Fruit fly (Drosophila melanogaster) whole organism, embryonic: ENCODE results near the gene Argk1.
A peak's percentile ranks its signal among the peaks of the same experiment; 100 is the strongest.

Experiments used
- Ada2b ChIP-seq: fragments of 200-800 bp; sonication (Bioruptor generic); IDR thresholded peaks from 2 replicates; pipeline ENCODE4 v1.3.6; 2022; ENCODE audit warnings: missing biosample characterization, missing genetic modification characterization
- B-H2 ChIP-seq: fragments of 200-800 bp; sonication (Bioruptor generic); optimal IDR thresholded peaks from 2 replicates; lab custom pipeline; 2018; ENCODE audit warnings: missing biosample characterization, mild to moderate bottlenecking, missing genetic modification characterization
- CG10147 ChIP-seq: fragments of 200-800 bp; sonication (Bioruptor generic); optimal IDR thresholded peaks from 2 replicates; lab custom pipeline; 2019; ENCODE audit warnings: missing biosample characterization, mild to moderate bottlenecking, missing genetic modification characterization, moderate library complexity
- CG10267 ChIP-seq: fragments of 200-800 bp; sonication (Bioruptor generic); optimal IDR thresholded peaks from 2 replicates; lab custom pipeline; 2018; ENCODE audit warnings: missing biosample characterization, mild to moderate bottlenecking, missing genetic modification characterization, moderate library complexity
- CG10366 ChIP-seq: fragments of 200-800 bp; sonication (Bioruptor generic); IDR thresholded peaks from 2 replicates; pipeline ENCODE4 v1.3.6; 2022; ENCODE audit warnings: missing biosample characterization, missing genetic modification characterization
- CG14710 ChIP-seq: fragments of 200-800 bp; sonication (Bioruptor generic); optimal IDR thresholded peaks from 3 replicates; lab custom pipeline; 2019; ENCODE audit warnings: missing biosample characterization, mild to moderate bottlenecking, missing genetic modification characterization, moderate library complexity
- CG14965 ChIP-seq: fragments of 200-800 bp; sonication (Bioruptor generic); optimal IDR thresholded peaks from 2 replicates; lab custom pipeline; 2016; ENCODE audit warnings: missing biosample characterization, missing genetic modification characterization, borderline replicate concordance
- CG15073 ChIP-seq: fragments of 200-800 bp; sonication (Bioruptor generic); optimal IDR thresholded peaks from 2 replicates; lab custom pipeline; 2016; ENCODE audit warnings: missing biosample characterization, missing genetic modification characterization
- CG17802 ChIP-seq: fragments of 200-800 bp; sonication (Bioruptor generic); optimal IDR thresholded peaks from 2 replicates; lab custom pipeline; 2018; ENCODE audit warnings: missing biosample characterization, mild to moderate bottlenecking, missing genetic modification characterization, moderate library complexity
- CG18011 ChIP-seq: fragments of 200-800 bp; sonication (Bioruptor generic); optimal IDR thresholded peaks from 2 replicates; lab custom pipeline; 2017; ENCODE audit warnings: missing biosample characterization, missing genetic modification characterization, mild to moderate bottlenecking, moderate library complexity, missing genotype
- CG31365 ChIP-seq: fragments of 200-800 bp; sonication (Bioruptor generic); optimal IDR thresholded peaks from 2 replicates; lab custom pipeline; 2018; ENCODE audit warnings: missing biosample characterization, mild to moderate bottlenecking, missing genetic modification characterization
- CG32767 ChIP-seq: fragments of 200-800 bp; sonication (Bioruptor generic); IDR thresholded peaks from 2 replicates; pipeline ENCODE4 v1.3.6; 2022; ENCODE audit warnings: missing biosample characterization, missing genetic modification characterization
- CG8089 ChIP-seq: fragments of 200-800 bp; sonication (Bioruptor generic); optimal IDR thresholded peaks from 3 replicates; lab custom pipeline; 2016; ENCODE audit warnings: missing biosample characterization, missing genetic modification characterization
- CG9876 ChIP-seq: fragments of 200-800 bp; sonication (Bioruptor generic); optimal IDR thresholded peaks from 2 replicates; lab custom pipeline; 2016; ENCODE audit warnings: missing biosample characterization, missing genetic modification characterization
- Dad ChIP-seq: fragments of 200-800 bp; sonication (Bioruptor generic); optimal IDR thresholded peaks from 3 replicates; lab custom pipeline; 2016; ENCODE audit warnings: missing biosample characterization, missing genetic modification characterization
- E2f1 ChIP-seq: fragments of 200-800 bp; sonication (Bioruptor generic); IDR thresholded peaks from 2 replicates; pipeline ENCODE4 v1.3.6; 2022; ENCODE audit warnings: missing biosample characterization, missing genetic modification characterization
- Gsc ChIP-seq: fragments of 200-800 bp; sonication (Bioruptor generic); IDR thresholded peaks from 2 replicates; pipeline ENCODE4 v1.3.6; 2022; ENCODE audit warnings: missing biosample characterization, missing genetic modification characterization
- HLH3B ChIP-seq: fragments of 200-800 bp; sonication (Bioruptor generic); IDR thresholded peaks from 2 replicates; pipeline ENCODE4 v1.3.6; 2022; ENCODE audit warnings: missing biosample characterization, missing genetic modification characterization
- Hand ChIP-seq: fragments of 200-800 bp; sonication (Bioruptor generic); optimal IDR thresholded peaks from 2 replicates; lab custom pipeline; 2017; ENCODE audit warnings: mild to moderate bottlenecking, missing biosample characterization, missing genetic modification reagents, missing genetic modification characterization
- Hr39 ChIP-seq: fragments of >200 bp; optimal IDR thresholded peaks from 2 replicates; lab custom pipeline; 2017
- Hr78 ChIP-seq, 2 experiments: fragments of 200-800 bp in 1 of 2; fragments of >200 bp in 1 of 2; sonication (Bioruptor generic) in 1 of 2; optimal IDR thresholded peaks; 2 replicates each; lab custom pipeline; 2017 to 2019; ENCODE audit warnings: missing biosample characterization in 2 of 2, missing genetic modification characterization in 2 of 2, mild to moderate bottlenecking in 1 of 2, moderate library complexity in 1 of 2
- Max ChIP-seq: fragments of 200-800 bp; sonication (Bioruptor generic); optimal IDR thresholded peaks from 2 replicates; lab custom pipeline; 2016; ENCODE audit warnings: missing biosample characterization, mild to moderate bottlenecking, missing genetic modification characterization
- Nf-YA ChIP-seq: fragments of 200-800 bp; sonication (Bioruptor generic); IDR thresholded peaks from 2 replicates; pipeline ENCODE4 v1.3.6; 2022; ENCODE audit warnings: missing biosample characterization, missing genetic modification characterization
- Oli ChIP-seq: fragments of 200-800 bp; sonication (Bioruptor generic); optimal IDR thresholded peaks from 2 replicates; lab custom pipeline; 2018; ENCODE audit warnings: missing biosample characterization, mild to moderate bottlenecking, missing genetic modification characterization, moderate library complexity
- Opbp ChIP-seq: fragments of 200-800 bp; sonication (Bioruptor generic); IDR thresholded peaks from 3 replicates; pipeline ENCODE4 v1.3.6; 2022; ENCODE audit warnings: missing biosample characterization, missing genetic modification characterization; ENCODE audit not compliant: partially characterized antibody
- Poxn ChIP-seq: fragments of 200-800 bp; sonication (Bioruptor generic); IDR thresholded peaks from 2 replicates; pipeline ENCODE4 v1.3.6; 2022; ENCODE audit warnings: missing biosample characterization, missing genetic modification characterization
- Side ChIP-seq: fragments of 200-800 bp; sonication (Bioruptor generic); optimal IDR thresholded peaks from 2 replicates; lab custom pipeline; 2016; ENCODE audit warnings: missing biosample characterization, missing genetic modification characterization
- Spps ChIP-seq: fragments of 200-800 bp; sonication (Bioruptor generic); optimal IDR thresholded peaks from 2 replicates; lab custom pipeline; 2018; ENCODE audit warnings: missing biosample characterization, mild to moderate bottlenecking, missing genetic modification characterization
- Sry-β ChIP-seq: fragments of 200-800 bp; sonication (Bioruptor generic); optimal IDR thresholded peaks from 2 replicates; lab custom pipeline; 2018; ENCODE audit warnings: missing biosample characterization, mild to moderate bottlenecking, missing genetic modification characterization, moderate library complexity
- Ssrp ChIP-seq: fragments of 200-800 bp; sonication (Bioruptor generic); optimal IDR thresholded peaks from 2 replicates; lab custom pipeline; 2018; ENCODE audit warnings: missing biosample characterization, mild to moderate bottlenecking, missing genetic modification characterization, moderate library complexity
- Usf ChIP-seq: fragments of 200-800 bp; sonication (Bioruptor generic); optimal IDR thresholded peaks from 2 replicates; lab custom pipeline; 2017; ENCODE audit warnings: missing genotype, missing biosample characterization, missing genetic modification characterization
- ab ChIP-seq: fragments of 200-800 bp; sonication (Bioruptor generic); optimal IDR thresholded peaks from 2 replicates; lab custom pipeline; 2016; ENCODE audit warnings: missing biosample characterization, missing genetic modification characterization
- az2 ChIP-seq: fragments of 200-800 bp; sonication (Bioruptor generic); optimal IDR thresholded peaks from 3 replicates; lab custom pipeline; 2016; ENCODE audit warnings: missing biosample characterization, missing genetic modification characterization
- bowl ChIP-seq: fragments of 200-800 bp; sonication (Bioruptor generic); IDR thresholded peaks from 2 replicates; pipeline ENCODE4 v1.3.6; 2022; ENCODE audit warnings: missing biosample characterization, missing genetic modification characterization
- chif ChIP-seq, 2 experiments: fragments of 200-800 bp; sonication (Bioruptor generic); optimal IDR thresholded peaks; 3 replicates each; lab custom pipeline; 2016; ENCODE audit warnings: missing biosample characterization in 2 of 2, missing genetic modification characterization in 2 of 2
- chm ChIP-seq: fragments of 200-800 bp; sonication (Bioruptor generic); IDR thresholded peaks from 2 replicates; pipeline ENCODE4 v1.3.6; 2022; ENCODE audit warnings: missing biosample characterization, missing genetic modification characterization
- corto ChIP-seq: fragments of 200-800 bp; sonication (Bioruptor generic); optimal IDR thresholded peaks from 2 replicates; lab custom pipeline; 2016; ENCODE audit warnings: missing biosample characterization, mild to moderate bottlenecking, missing genetic modification characterization, moderate library complexity
- ems ChIP-seq: fragments of 200-800 bp; sonication (Bioruptor generic); optimal IDR thresholded peaks from 3 replicates; lab custom pipeline; 2016; ENCODE audit warnings: missing biosample characterization, missing genetic modification characterization
- hbn ChIP-seq: fragments of 200-800 bp; sonication (Bioruptor generic); IDR thresholded peaks from 2 replicates; pipeline ENCODE4 v1.3.6; 2022; ENCODE audit warnings: missing biosample characterization, missing genetic modification characterization; ENCODE audit not compliant: partially characterized antibody
- hth ChIP-seq: fragments of >200 bp; optimal IDR thresholded peaks from 2 replicates; lab custom pipeline; 2017; ENCODE audit warnings: inconsistent platforms
- inv ChIP-seq: fragments of 200-800 bp; sonication (Bioruptor generic); IDR thresholded peaks from 2 replicates; pipeline ENCODE4 v1.3.6; 2022; ENCODE audit warnings: missing biosample characterization, missing genetic modification characterization; ENCODE audit not compliant: partially characterized antibody
- jing ChIP-seq: fragments of 200-800 bp; sonication (Bioruptor generic); optimal IDR thresholded peaks from 2 replicates; lab custom pipeline; 2018; ENCODE audit warnings: missing biosample characterization, mild to moderate bottlenecking, missing genetic modification characterization
- pho ChIP-seq: fragments of 200-800 bp; sonication (Bioruptor generic); optimal IDR thresholded peaks from 2 replicates; lab custom pipeline; 2016; ENCODE audit warnings: missing biosample characterization, missing genetic modification characterization
- ro ChIP-seq: fragments of 200-800 bp; sonication (Bioruptor generic); IDR thresholded peaks from 2 replicates; pipeline ENCODE4 v1.3.6; 2022; ENCODE audit warnings: missing biosample characterization, missing genetic modification characterization
- sisA ChIP-seq: fragments of 200-800 bp; sonication (Bioruptor generic); IDR thresholded peaks from 2 replicates; pipeline ENCODE4 v1.3.6; 2022; ENCODE audit warnings: missing biosample characterization, missing genetic modification characterization
- sna ChIP-seq: fragments of 200-800 bp; sonication (Bioruptor generic); IDR thresholded peaks from 2 replicates; pipeline ENCODE4 v1.3.6; 2022; ENCODE audit warnings: missing biosample characterization, missing genetic modification characterization; ENCODE audit not compliant: partially characterized antibody
- stwl ChIP-seq: fragments of 200-800 bp; sonication (Bioruptor generic); optimal IDR thresholded peaks from 3 replicates; lab custom pipeline; 2018; ENCODE audit warnings: missing biosample characterization, mild to moderate bottlenecking, missing genetic modification characterization, moderate library complexity
- tgo ChIP-seq: fragments of 200-800 bp; sonication (Bioruptor generic); IDR thresholded peaks from 3 replicates; pipeline ENCODE4 v1.3.6; 2022; ENCODE audit warnings: missing biosample characterization, missing genetic modification characterization
- toy ChIP-seq: fragments of 200-800 bp; sonication (Bioruptor generic); IDR thresholded peaks from 2 replicates; pipeline ENCODE4 v1.3.6; 2022; ENCODE audit warnings: missing biosample characterization, missing genetic modification characterization
- ttk ChIP-seq: fragments of 200-800 bp; sonication (Bioruptor generic); IDR thresholded peaks from 2 replicates; pipeline ENCODE4 v2.1.2; 2022; ENCODE audit warnings: missing biosample characterization, missing genetic modification characterization
- vnd ChIP-seq: fragments of 200-800 bp; sonication (Bioruptor generic); IDR thresholded peaks from 3 replicates; pipeline ENCODE4 v1.3.6; 2022; ENCODE audit warnings: missing biosample characterization, missing genetic modification characterization; ENCODE audit not compliant: partially characterized antibody

Gene Argk1

dm6 chr3L:9025680-9026079, 40.1 kb downstream of the Argk1 start:
- TF ChIP-seq Nf-YA (GFP tag; lab: Robert Waterston, UW), result peak; percentile 83
- TF ChIP-seq az2 (GFP tag; lab: Kevin White, UChicago), result peak; percentile 79
- TF ChIP-seq CG10267 (tag; lab: Kevin White, UChicago), result peak; percentile 78
- no peak for TF ChIP-seq Sry-β (GFP tag; lab: Kevin White, UChicago)
- TF ChIP-seq CG17802, result peak; percentile 43
- peak; percentile 75 for TF ChIP-seq CG14710 (tag; lab: Kevin White, UChicago)
- TF ChIP-seq HLH3B, result peak; percentile 94
- TF ChIP-seq CG15073, result no peak
- peak; percentile 78 for TF ChIP-seq Side (GFP tag; lab: Kevin White, UChicago)
- TF ChIP-seq Max (GFP tag; lab: Kevin White, UChicago), result peak; percentile 73
- TF ChIP-seq Oli (tag; lab: Kevin White, UChicago), result peak; percentile 91
- TF ChIP-seq hth (lab: Kevin White, UChicago), result no peak
- TF ChIP-seq CG9876 (GFP tag; lab: Kevin White, UChicago), result peak; percentile 20
- TF ChIP-seq bowl (GFP tag; lab: Robert Waterston, UW), result peak; percentile 77
- TF ChIP-seq CG31365, result peak; percentile 32
- peak; percentile 91 for TF ChIP-seq chm (GFP tag; lab: Robert Waterston, UW)
- peak; percentile 91 for TF ChIP-seq CG32767
- peak; percentile 78 for TF ChIP-seq Ssrp (tag; lab: Kevin White, UChicago)
- TF ChIP-seq Usf (GFP tag; lab: Kevin White, UChicago), result peak; percentile 10
- peak; percentile 76 for TF ChIP-seq Gsc (GFP tag; lab: Robert Waterston, UW)
- peak; percentile 53; the same call in 1 of the 2 replicates for TF ChIP-seq toy
- peak; percentile 75 for TF ChIP-seq CG8089
- peak; percentile 63 for TF ChIP-seq pho (GFP tag; lab: Kevin White, UChicago)
- peak; percentile 2 for TF ChIP-seq CG18011 (GFP tag; lab: Kevin White, UChicago)
- peak; percentile 89 for TF ChIP-seq sisA (GFP tag; lab: Robert Waterston, UW)
- TF ChIP-seq stwl, result no peak
- peak; percentile 73 for TF ChIP-seq Dad (GFP tag; lab: Kevin White, UChicago)
- peak; percentile 87 for TF ChIP-seq ttk (GFP tag; lab: Robert Waterston, UW)
- peak; percentile 60 for TF ChIP-seq CG10147
- TF ChIP-seq B-H2 (GFP tag; lab: Kevin White, UChicago), result no peak
- no peak for TF ChIP-seq Opbp
- TF ChIP-seq CG10366, result peak; percentile 92
- no peak for TF ChIP-seq Poxn
- peak; percentile 37 for TF ChIP-seq ab (GFP tag; lab: Kevin White, UChicago)
- no peak for TF ChIP-seq inv
- TF ChIP-seq ro (GFP tag; lab: Robert Waterston, UW), result peak; percentile 76
- TF ChIP-seq jing, result peak; percentile 74
- no peak for TF ChIP-seq hbn (GFP tag; lab: Robert Waterston, UW)
- peak; percentile 37 for TF ChIP-seq CG14965 (GFP tag; lab: Kevin White, UChicago)
- TF ChIP-seq Hr78 (GFP tag; optimal IDR thresholded peaks at IDR 0.05; lab: Kevin White, UChicago), result peak in 1 of 2 experiments; percentile 63
- peak; percentile 47 for TF ChIP-seq Spps (tag; lab: Kevin White, UChicago)
- peak; percentile 80 for TF ChIP-seq E2f1 (GFP tag; lab: Robert Waterston, UW)
- no peak for TF ChIP-seq corto
- TF ChIP-seq Hr39 (lab: Kevin White, UChicago), result no peak
- peak; percentile 73 to 87 for TF ChIP-seq chif (GFP tag; optimal IDR thresholded peaks at IDR 0.05; lab: Kevin White, UChicago)
- peak; percentile 67 for TF ChIP-seq ems (GFP tag; lab: Kevin White, UChicago)
- TF ChIP-seq sna (GFP tag; lab: Robert Waterston, UW), result no peak
- TF ChIP-seq tgo, result peak; percentile 90
- TF ChIP-seq vnd (GFP tag; lab: Robert Waterston, UW), result no peak
- peak; percentile 94 for TF ChIP-seq Ada2b (GFP tag; lab: Robert Waterston, UW)
- TF ChIP-seq Hand (GFP tag; lab: Kevin White, UChicago), result peak; percentile 48
